Worm (Caenorhabditis elegans): ENCODE results near the gene flp-10.

Gene flp-10

DNA sequence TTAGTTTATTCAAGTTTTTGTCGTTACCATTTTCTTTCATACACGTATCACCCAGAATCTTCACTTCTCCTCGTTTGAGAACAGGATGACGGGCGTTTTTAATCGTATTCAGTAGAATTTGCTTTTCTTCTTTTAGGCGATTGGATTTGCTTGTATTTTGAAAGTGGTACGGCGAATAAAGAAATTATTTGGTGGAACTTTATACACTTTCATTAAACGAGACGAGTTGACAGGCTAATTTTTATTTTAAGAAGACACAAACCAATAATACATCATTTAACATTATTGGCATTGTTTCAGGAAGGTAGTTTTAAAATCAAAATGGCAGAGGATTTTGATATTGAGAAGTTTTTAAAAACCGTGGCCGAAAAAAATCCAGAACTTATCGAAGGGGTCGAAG is 46.3 kb downstream of the flp-10 start, which contains the start of gene C49H3.4:
Gene C49H3.4, plus strand, starts transcription at position 301 of the 400 bp plus-strand sequence.
- TF ChIP-seq elt-3 (tag; optimal IDR thresholded peaks at IDR 0.05) = no peak
- TF ChIP-seq elt-1 (tag; optimal IDR thresholded peaks at IDR 0.05) = no peak
- no peak for TF ChIP-seq ceh-28 (tag; optimal IDR thresholded peaks at IDR 0.05)
- TF ChIP-seq unc-62 (GFP tag; optimal IDR thresholded peaks at IDR 0.05) = no peak

DNA sequence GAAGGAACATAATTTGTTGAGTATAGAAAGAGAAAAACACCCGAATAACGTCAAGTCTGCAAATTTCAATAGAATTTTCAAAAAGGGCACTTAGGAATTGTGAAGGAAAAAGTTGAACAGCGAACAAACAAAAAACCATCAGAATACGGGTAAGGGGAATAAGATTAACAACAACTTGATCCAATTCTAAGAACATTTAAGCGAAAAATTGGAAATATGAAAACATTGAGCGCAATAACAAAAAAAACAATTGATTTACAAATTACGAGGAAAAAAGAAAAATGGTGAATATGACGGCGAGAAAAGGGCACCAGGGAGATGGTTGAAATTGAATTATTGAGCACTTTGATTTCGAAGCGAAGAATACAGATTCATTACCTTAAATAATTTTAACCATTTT is 48.2 kb downstream of the flp-10 start:
- TF ChIP-seq tbx-2 (tag; optimal IDR thresholded peaks at IDR 0.05) = no peak
- TF ChIP-seq pha-4 (tag; optimal IDR thresholded peaks at IDR 0.05) = no peak
- no peak for TF ChIP-seq elt-1 (tag; optimal IDR thresholded peaks at IDR 0.05)
- TF ChIP-seq lin-15B (tag; optimal IDR thresholded peaks at IDR 0.05) = no peak
- no peak for TF ChIP-seq nhr-237 (tag; optimal IDR thresholded peaks at IDR 0.05)
- no peak for TF ChIP-seq nhr-28 (tag; optimal IDR thresholded peaks at IDR 0.05)

DNA sequence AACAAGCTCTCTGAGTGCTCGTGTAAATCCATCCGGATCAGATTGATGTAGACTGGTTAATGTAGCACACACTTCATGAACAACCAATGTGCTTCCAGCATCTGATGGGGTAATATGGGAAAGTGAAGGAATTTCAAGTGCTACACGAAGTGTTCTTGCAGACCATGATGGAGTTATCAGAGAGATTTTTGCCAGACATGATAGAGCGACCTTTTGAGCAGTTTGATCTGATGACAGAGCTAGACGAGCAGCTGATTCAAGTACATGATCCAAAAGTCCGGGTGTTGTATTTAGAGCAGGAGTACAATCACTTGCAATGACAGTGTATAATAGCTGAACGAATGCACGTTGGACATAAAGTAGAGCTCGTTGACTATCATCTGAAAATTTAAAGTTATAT is 49.2 kb downstream of the flp-10 start:
- TF ChIP-seq ceh-82 (tag; optimal IDR thresholded peaks at IDR 0.05) = no peak
- TF ChIP-seq sea-2 (GFP tag; optimal IDR thresholded peaks at IDR 0.05) = no peak
- TF ChIP-seq nhr-67 (tag; optimal IDR thresholded peaks at IDR 0.05) = no peak
- TF ChIP-seq pha-4 (tag; optimal IDR thresholded peaks at IDR 0.05) = no peak
- TF ChIP-seq daf-12 (tag; optimal IDR thresholded peaks at IDR 0.05) = no peak
- no peak for TF ChIP-seq ZK546.5 (tag; optimal IDR thresholded peaks at IDR 0.05)
- TF ChIP-seq fkh-10 (GFP tag; optimal IDR thresholded peaks at IDR 0.05) = no peak
- no peak for TF ChIP-seq lsy-12 (tag; optimal IDR thresholded peaks at IDR 0.05)
- TF ChIP-seq elt-3 (tag; optimal IDR thresholded peaks at IDR 0.05) = no peak
- no peak for TF ChIP-seq nhr-237 (tag; optimal IDR thresholded peaks at IDR 0.05)
- TF ChIP-seq nhr-23 (tag; optimal IDR thresholded peaks at IDR 0.05) = no peak
- no peak for TF ChIP-seq lin-39 (tag; optimal IDR thresholded peaks at IDR 0.05)
- no peak for TF ChIP-seq mml-1 (tag; optimal IDR thresholded peaks at IDR 0.05)
- no peak for TF ChIP-seq nhr-12 (tag; optimal IDR thresholded peaks at IDR 0.05)
- TF ChIP-seq ztf-4 (tag; optimal IDR thresholded peaks at IDR 0.05) = no peak

All from whole organism, L3 larva.